Fruit fly (Drosophila melanogaster) whole organism, prepupa: ENCODE measurements around the gene Pten.

Experiments
- Eip93F ChIP-seq: fragments of 200-800 bp; sonication (Bioruptor generic); optimal IDR thresholded peaks from 2 replicates; lab custom pipeline; 2016; ENCODE audit warnings: missing biosample characterization, mild to moderate bottlenecking, missing genetic modification characterization
- Hr39 ChIP-seq: fragments of 200-800 bp; sonication (Bioruptor generic); optimal IDR thresholded peaks from 2 replicates; lab custom pipeline; 2016; ENCODE audit warnings: missing biosample characterization, missing genetic modification characterization
- Sox102F ChIP-seq: fragments of 200-800 bp; sonication (Bioruptor generic); optimal IDR thresholded peaks from 2 replicates; lab custom pipeline; 2016; ENCODE audit warnings: missing biosample characterization, mild to moderate bottlenecking, missing genetic modification characterization
- topi ChIP-seq: fragments of 200-800 bp; sonication (Bioruptor generic); optimal IDR thresholded peaks from 3 replicates; lab custom pipeline; 2016; ENCODE audit warnings: missing biosample characterization, missing genetic modification characterization

dm6 chr2L:10232827-10233226 lies 28.0 kb downstream of the Pten start:
- TF ChIP-seq Eip93F (GFP tag; lab: Kevin White, UChicago) (no peak), Hr39 (no peak), Sox102F (GFP tag; lab: Kevin White, UChicago) (no peak), topi (no peak)
